Worm (Caenorhabditis elegans): ENCODE results near the gene Y22D7AR.2.

DNA sequence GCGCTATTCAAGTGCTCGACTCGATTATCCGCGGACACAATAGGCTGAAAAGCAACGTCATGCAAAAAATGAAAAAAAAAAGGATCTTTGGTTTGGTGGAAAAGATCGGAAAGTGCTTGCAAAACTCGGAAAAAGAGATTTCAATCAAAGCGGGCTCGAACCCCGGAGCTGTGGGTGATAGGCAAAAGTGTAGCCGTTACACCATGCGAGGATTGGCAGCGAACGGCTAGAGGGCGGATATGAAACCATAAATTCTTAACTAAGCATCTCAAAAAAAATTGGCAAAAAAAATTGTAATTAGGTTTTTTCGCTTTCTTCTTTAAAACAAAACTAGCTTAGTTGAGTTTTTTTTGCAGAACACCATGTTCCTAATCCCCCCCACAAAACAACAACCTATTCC, 38.7 kb downstream of the Y22D7AR.2 start:
- TF ChIP-seq dve-1 (tag; optimal IDR thresholded peaks at IDR 0.05) (no peak), ceh-6 (GFP tag; optimal IDR thresholded peaks at IDR 0.05) (no peak), dmd-4 (tag; optimal IDR thresholded peaks at IDR 0.05; ENCODE audit: borderline replicate concordance) (no peak), fkh-10 (GFP tag; optimal IDR thresholded peaks at IDR 0.05) (no peak), madf-2 (tag; optimal IDR thresholded peaks at IDR 0.05) (no peak), ets-4 (tag; optimal IDR thresholded peaks at IDR 0.05) (no peak), ceh-18 (tag; optimal IDR thresholded peaks at IDR 0.05) (no peak), unc-55 (GFP tag; optimal IDR thresholded peaks at IDR 0.05) (no peak), elt-4 (tag; optimal IDR thresholded peaks at IDR 0.05) (no peak), F13H6.1 (tag; optimal IDR thresholded peaks at IDR 0.05) (no peak)

Measured in whole organism, late embryonic.